Fruit fly (Drosophila melanogaster): Measurements from ENCODE around the gene Rhau.
A peak's percentile ranks its signal among the peaks of the same experiment; 100 is the strongest.

Rhau gene

DNA sequence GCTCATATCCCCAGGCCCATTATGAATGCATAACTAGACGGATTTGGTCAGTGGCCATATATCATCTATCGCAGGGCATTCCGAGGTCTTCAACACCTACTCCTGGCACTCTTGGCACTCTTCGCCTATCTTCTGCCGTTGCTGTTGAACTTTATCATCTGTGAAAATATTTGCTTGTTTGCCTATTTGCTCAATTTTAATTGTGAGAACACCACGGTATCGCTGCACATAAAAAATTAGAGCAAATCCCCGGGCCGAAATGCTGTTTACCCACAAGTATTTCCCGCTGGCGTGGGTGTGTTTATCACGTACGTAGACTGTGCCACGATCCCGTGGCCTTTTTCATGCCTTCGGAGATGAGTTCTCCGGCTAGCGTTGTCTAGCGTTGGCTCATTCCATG is 23.0 kb upstream of the Rhau start (continued):
- TF ChIP-seq B-H1 (GFP tag; IDR thresholded peaks at IDR 0.05) (no peak), sr (GFP tag; IDR thresholded peaks at IDR 0.05) (0 out of 3 replicates have a peak, but pooled peaks have one; percentile 28), CG15514 (GFP tag; optimal IDR thresholded peaks at IDR 0.05) (peak; percentile 71), CG7372 (GFP tag; IDR thresholded peaks at IDR 0.05) (no peak), CG11723 (GFP tag; optimal IDR thresholded peaks at IDR 0.05) (peak; percentile 66), sob (GFP tag; IDR thresholded peaks at IDR 0.05) (peak; percentile 53; the same call in 1 of the 2 replicates), CG18764 (GFP tag; optimal IDR thresholded peaks at IDR 0.05) (peak; percentile 53), ken (GFP tag; IDR thresholded peaks at IDR 0.05) (peak; percentile 69; the same call in 2 of the 3 replicates), CG13624 (GFP tag; optimal IDR thresholded peaks at IDR 0.05) (peak; percentile 27), tio (GFP tag; optimal IDR thresholded peaks at IDR 0.05) (no peak), CG14050 (GFP tag; IDR thresholded peaks at IDR 0.05) (no peak), CG9609 (GFP tag; optimal IDR thresholded peaks at IDR 0.05) (peak; percentile 48), kay (GFP tag; optimal IDR thresholded peaks at IDR 0.05) (no peak), CG16779 (GFP tag; IDR thresholded peaks at IDR 0.05) (no peak), CkIIα-i1 (GFP tag; IDR thresholded peaks at IDR 0.05) (no peak), CG3726 (GFP tag; IDR thresholded peaks at IDR 0.05) (peak; percentile 59; the same call in 1 of the 3 replicates), D (optimal IDR thresholded peaks at IDR 0.05) (no peak), D (GFP tag; optimal IDR thresholded peaks at IDR 0.05) (peak; percentile 61), TFAM (GFP tag; optimal IDR thresholded peaks at IDR 0.05) (peak; percentile 29), tap (tag; optimal IDR thresholded peaks at IDR 0.05) (peak; percentile 5), CG14710 (tag; optimal IDR thresholded peaks at IDR 0.05) (peak; percentile 56), CG6683 (GFP tag; optimal IDR thresholded peaks at IDR 0.05) (peak; percentile 65), Dek (tag; optimal IDR thresholded peaks at IDR 0.05) (peak; percentile 49), CG17328 (GFP tag; IDR thresholded peaks at IDR 0.05) (peak; percentile 59), Sox100B (GFP tag; optimal IDR thresholded peaks at IDR 0.05) (peak; percentile 37), Ptx1 (GFP tag; IDR thresholded peaks at IDR 0.05) (peak; percentile 30; the same call in 1 of the 2 replicates), CG33213 (GFP tag; optimal IDR thresholded peaks at IDR 0.05) (peak; percentile 61), wdn (GFP tag; IDR thresholded peaks at IDR 0.05) (no peak), YL-1 (GFP tag; optimal IDR thresholded peaks at IDR 0.05) (peak; percentile 71), CG1603 (tag; optimal IDR thresholded peaks at IDR 0.05) (peak; percentile 82), CG12744 (GFP tag; optimal IDR thresholded peaks at IDR 0.05) (no peak), bowl (GFP tag; IDR thresholded peaks at IDR 0.05) (no peak), lab (GFP tag; optimal IDR thresholded peaks at IDR 0.05) (peak; percentile 86), nmo (GFP tag; optimal IDR thresholded peaks at IDR 0.05) (no peak), cg (GFP tag; optimal IDR thresholded peaks at IDR 0.05) (no peak), ems (GFP tag; optimal IDR thresholded peaks at IDR 0.05) (peak; percentile 32), Fer2 (tag; optimal IDR thresholded peaks at IDR 0.05) (peak; percentile 31), CG18476 (GFP tag; optimal IDR thresholded peaks at IDR 0.05) (peak; percentile 2), bigmax (GFP tag; optimal IDR thresholded peaks at IDR 0.05) (peak; percentile 56), CG7928 (GFP tag; optimal IDR thresholded peaks at IDR 0.05) (peak; percentile 32), CG8359 (GFP tag; optimal IDR thresholded peaks at IDR 0.05; ENCODE audit: borderline replicate concordance) (peak; percentile 59), salm (tag; optimal IDR thresholded peaks at IDR 0.05) (peak; percentile 51), dati (GFP tag; IDR thresholded peaks at IDR 0.05) (0 out of 2 replicates have a peak, but pooled peaks have one; percentile 48), CG17361 (GFP tag; IDR thresholded peaks at IDR 0.05) (0 out of 3 replicates have a peak, but pooled peaks have one; percentile 38), Atf6 (GFP tag; IDR thresholded peaks at IDR 0.05) (peak; percentile 53), Dp (GFP tag; optimal IDR thresholded peaks at IDR 0.05) (no peak), chn (GFP tag; optimal IDR thresholded peaks at IDR 0.05) (no peak), ash1 (GFP tag; optimal IDR thresholded peaks at IDR 0.05) (peak; percentile 87), CG4424 (GFP tag; optimal IDR thresholded peaks at IDR 0.05) (peak; percentile 20), Hand (GFP tag; optimal IDR thresholded peaks at IDR 0.05) (no peak), gcm2 (GFP tag; optimal IDR thresholded peaks at IDR 0.05) (no peak)

Measured in whole organism, embryonic.